Worm (Caenorhabditis elegans): ENCODE results near the gene K10F12.7.
A peak's percentile ranks its signal among the peaks of the same experiment; 100 is the strongest.

K10F12.7 gene

DNA sequence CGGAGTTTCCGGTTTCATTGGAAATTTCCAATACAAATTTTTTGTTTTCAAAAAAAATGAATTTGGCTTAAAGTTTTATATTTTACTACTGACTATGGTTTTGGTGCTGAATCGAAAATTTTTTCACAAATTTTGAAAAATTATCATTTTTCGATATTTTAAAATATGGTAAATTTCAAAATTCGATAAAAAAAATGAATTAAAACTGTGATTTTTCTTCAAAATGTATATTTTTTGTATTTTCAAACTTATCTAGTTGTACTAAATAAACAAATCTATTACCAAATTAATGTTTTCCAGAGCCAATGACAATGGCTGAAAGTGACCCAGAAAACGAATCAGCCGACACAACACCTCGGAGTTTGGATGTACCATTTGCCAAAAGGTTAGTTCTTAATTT, 16.7 kb downstream of the K10F12.7 start, which contains the start of gene pll-1:
Gene pll-1, plus strand, starts transcription at position 301 of the 400 bp plus-strand sequence.
- no peak for TF ChIP-seq ref-1 (GFP tag; conservative IDR thresholded peaks at IDR 0.05)
- TF ChIP-seq flt-1 (GFP tag; IDR thresholded peaks at IDR 0.05) = no peak
- no peak for TF ChIP-seq klf-2 (GFP tag; conservative IDR thresholded peaks at IDR 0.05)
- TF ChIP-seq cog-1 (tag; optimal IDR thresholded peaks at IDR 0.05) = no peak
- TF ChIP-seq tab-1 (GFP tag; IDR thresholded peaks at IDR 0.05) = no peak
- TF ChIP-seq ztf-29 (GFP tag; IDR thresholded peaks at IDR 0.05) = no peak
- TF ChIP-seq ztf-23 (GFP tag; IDR thresholded peaks at IDR 0.05) = no peak
- no peak for TF ChIP-seq T22C8.4 (GFP tag; IDR thresholded peaks at IDR 0.05)
- no peak for TF ChIP-seq med-1 (GFP tag; optimal IDR thresholded peaks at IDR 0.05; ENCODE audit: insufficient read depth)

DNA sequence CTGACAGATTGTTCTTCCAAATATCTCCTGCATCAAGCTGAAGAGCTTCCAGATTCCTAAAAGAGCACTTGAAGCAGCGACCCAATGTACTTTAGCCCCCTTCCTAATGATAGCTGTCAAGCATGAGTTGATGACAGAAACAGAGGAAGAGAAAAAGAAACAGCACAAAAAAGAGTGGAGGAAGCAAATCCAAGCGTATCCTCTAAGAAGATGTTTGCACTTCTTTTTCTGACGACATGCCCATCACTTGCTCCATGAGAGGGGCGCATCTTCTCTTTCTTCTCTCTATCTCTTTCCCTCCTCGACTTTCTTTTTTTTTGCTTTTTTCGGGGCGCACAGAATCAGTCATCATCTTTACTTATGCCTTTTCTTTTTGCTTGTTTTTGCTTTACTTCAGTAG, 22.1 kb downstream of the K10F12.7 start:
- TF ChIP-seq flt-1 (GFP tag; IDR thresholded peaks at IDR 0.05) = no peak
- TF ChIP-seq med-1 (GFP tag; optimal IDR thresholded peaks at IDR 0.05; ENCODE audit: insufficient read depth) = no peak
- TF ChIP-seq ztf-29 (GFP tag; IDR thresholded peaks at IDR 0.05) = no peak
- TF ChIP-seq cog-1 (tag; optimal IDR thresholded peaks at IDR 0.05) = no peak
- TF ChIP-seq tab-1 (GFP tag; IDR thresholded peaks at IDR 0.05) = no peak
- no peak for TF ChIP-seq klf-2 (GFP tag; conservative IDR thresholded peaks at IDR 0.05)
- TF ChIP-seq ref-1 (GFP tag; conservative IDR thresholded peaks at IDR 0.05) = no peak
- no peak for TF ChIP-seq T22C8.4 (GFP tag; IDR thresholded peaks at IDR 0.05)

DNA sequence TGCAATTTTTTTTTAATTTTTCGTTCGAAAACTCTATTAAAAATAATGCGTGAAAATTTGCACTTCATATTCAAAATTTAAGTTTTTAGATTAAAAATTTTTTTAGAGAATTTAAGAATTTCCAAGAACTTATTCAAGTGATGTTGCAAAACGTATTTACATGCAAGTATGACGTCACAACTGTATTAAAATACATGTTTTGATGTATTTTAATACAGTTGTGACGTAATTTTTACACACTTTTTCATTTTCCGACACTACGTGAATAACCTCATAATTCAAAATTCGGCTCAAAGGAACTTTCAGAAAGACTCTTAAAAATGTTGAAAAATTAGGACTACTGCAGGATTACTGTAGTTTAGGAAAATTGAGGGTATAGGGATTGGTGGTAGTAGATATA, 24.3 kb downstream of the K10F12.7 start:
- no peak for TF ChIP-seq klf-2 (GFP tag; conservative IDR thresholded peaks at IDR 0.05)
- no peak for TF ChIP-seq med-1 (GFP tag; optimal IDR thresholded peaks at IDR 0.05; ENCODE audit: insufficient read depth)

DNA sequence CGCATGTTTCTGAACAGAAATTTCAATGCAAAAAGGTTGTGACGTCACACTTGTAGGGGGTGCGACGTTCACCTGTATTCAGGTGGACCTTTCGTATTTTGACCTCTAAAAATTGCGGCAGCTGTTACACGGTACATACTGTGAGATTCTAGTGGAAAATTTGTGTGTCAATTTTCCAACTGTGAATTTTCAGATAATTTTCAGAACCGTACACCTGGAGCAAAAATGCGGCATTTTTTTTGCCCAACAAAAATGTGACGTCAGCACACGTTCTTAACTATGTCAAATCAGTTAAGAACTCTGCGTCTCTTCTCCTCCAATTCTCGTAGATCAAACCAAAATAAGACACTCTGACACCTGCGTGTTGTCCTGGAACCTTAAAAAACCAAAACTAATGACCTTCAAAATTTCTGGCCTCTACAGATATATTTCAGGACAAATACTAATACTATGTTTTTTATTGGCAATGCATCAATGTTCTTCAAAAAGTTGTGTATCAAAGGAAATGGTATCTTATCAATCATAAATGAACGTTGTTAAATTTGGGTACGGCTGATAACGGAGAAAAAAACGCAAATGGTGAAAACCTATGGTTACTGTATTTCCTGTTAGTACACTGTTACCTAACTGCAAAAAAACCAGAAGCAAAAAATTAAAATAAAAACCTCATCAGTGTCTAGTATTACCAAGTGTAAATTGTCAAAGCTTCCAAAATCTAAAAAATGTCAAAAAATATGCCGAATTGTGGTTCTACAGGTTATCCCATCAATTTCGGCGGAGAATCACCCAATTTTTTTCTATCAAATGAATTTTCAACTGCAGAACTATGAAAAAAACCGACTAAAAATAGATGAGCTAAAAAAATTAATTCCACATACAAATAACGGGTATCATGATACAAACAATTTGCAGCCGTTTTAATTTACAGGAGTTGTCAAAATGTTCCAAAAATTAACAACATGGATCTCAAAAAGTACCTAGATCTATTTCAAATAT, 25.2 kb downstream of the K10F12.7 start:
- TF ChIP-seq med-1 (GFP tag; optimal IDR thresholded peaks at IDR 0.05; ENCODE audit: insufficient read depth) (no peak), T22C8.4 (GFP tag; IDR thresholded peaks at IDR 0.05) (no peak), ref-1 (GFP tag; conservative IDR thresholded peaks at IDR 0.05) (no peak), tab-1 (GFP tag; IDR thresholded peaks at IDR 0.05) (no peak), ztf-29 (GFP tag; IDR thresholded peaks at IDR 0.05) (no peak), klf-2 (GFP tag; conservative IDR thresholded peaks at IDR 0.05) (no peak)

DNA sequence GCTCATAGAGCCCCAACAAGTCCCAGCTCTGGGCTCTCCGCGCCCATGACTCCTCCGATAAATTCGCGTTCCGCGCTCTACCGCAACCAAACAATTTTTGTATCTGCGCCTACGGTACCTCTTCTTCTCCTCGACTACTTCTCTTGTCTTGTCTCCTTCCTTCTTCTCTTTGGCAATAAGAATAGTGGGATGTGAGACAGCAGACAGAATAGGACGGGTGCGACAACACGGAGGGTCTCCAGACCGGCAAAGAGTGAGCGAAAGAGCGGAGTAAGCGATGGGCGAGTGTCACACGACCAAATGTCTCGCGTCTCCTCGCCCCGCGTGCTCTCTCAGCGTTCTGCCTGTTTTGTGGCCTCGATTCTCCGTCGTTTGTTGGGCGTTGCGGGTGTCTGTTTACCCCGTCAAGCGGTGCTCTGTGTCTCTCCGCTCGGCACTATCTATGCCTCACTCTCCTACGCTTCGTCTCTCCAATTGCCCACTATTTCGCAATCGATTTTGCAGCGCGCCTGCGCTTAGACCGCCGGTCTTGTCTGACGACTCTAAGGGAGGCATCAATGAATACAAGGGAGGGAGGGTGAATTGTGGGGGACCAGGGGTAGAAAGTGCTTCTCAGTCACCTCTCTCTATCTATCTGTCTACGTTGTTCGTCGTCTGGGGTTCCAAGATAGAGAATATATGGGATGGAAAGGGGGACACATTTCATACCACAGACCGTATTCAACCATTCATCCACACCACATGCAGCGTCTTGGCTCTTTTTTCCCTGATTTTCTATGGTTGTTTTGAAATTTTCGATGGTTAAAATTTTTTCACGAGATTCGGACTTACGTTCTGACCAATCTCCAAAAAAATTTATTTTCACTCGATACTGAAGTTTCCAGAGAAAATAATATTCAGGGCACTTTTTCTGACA, 27.6 kb downstream of the K10F12.7 start, which contains the start of gene gei-4:
Gene gei-4, minus strand, starts transcription at position 256 of the 916 bp plus-strand sequence.
- TF ChIP-seq flt-1 (GFP tag; IDR thresholded peaks at IDR 0.05) (no peak), ztf-23 (GFP tag; IDR thresholded peaks at IDR 0.05) (peak; percentile 56; the same call in 1 of the 2 replicates), ref-1 (GFP tag; conservative IDR thresholded peaks at IDR 0.05) (no peak), cog-1 (tag; optimal IDR thresholded peaks at IDR 0.05) (peak; percentile 61), klf-2 (GFP tag; conservative IDR thresholded peaks at IDR 0.05) (no peak), ztf-29 (GFP tag; IDR thresholded peaks at IDR 0.05) (no peak), tab-1 (GFP tag; IDR thresholded peaks at IDR 0.05) (no peak), T22C8.4 (GFP tag; IDR thresholded peaks at IDR 0.05) (peak; percentile 92), med-1 (GFP tag; optimal IDR thresholded peaks at IDR 0.05; ENCODE audit: insufficient read depth) (no peak)

DNA sequence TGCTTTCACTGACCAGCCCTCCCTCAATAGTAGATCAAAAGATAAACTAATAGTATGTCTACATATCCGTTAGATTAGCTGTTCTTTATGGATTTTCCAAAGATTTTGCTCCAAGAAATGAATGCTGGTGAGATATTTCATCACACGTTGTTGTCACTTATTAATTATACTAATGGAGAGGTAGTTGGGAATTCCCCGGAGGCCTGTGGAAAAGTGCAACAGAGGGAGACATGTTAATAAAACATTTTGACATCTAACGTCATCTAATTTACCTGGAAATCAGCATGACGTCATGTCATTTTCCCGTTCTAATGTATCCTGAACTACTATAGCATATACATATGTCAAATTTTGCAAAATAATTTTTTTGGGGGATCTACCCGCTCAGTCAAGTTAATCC, 29.4 kb downstream of the K10F12.7 start:
- TF ChIP-seq cog-1 (tag; optimal IDR thresholded peaks at IDR 0.05) (no peak), tab-1 (GFP tag; IDR thresholded peaks at IDR 0.05) (no peak), T22C8.4 (GFP tag; IDR thresholded peaks at IDR 0.05) (no peak), ztf-29 (GFP tag; IDR thresholded peaks at IDR 0.05) (no peak), med-1 (GFP tag; optimal IDR thresholded peaks at IDR 0.05; ENCODE audit: insufficient read depth) (no peak), klf-2 (GFP tag; conservative IDR thresholded peaks at IDR 0.05) (no peak), ztf-23 (GFP tag; IDR thresholded peaks at IDR 0.05) (no peak)

DNA sequence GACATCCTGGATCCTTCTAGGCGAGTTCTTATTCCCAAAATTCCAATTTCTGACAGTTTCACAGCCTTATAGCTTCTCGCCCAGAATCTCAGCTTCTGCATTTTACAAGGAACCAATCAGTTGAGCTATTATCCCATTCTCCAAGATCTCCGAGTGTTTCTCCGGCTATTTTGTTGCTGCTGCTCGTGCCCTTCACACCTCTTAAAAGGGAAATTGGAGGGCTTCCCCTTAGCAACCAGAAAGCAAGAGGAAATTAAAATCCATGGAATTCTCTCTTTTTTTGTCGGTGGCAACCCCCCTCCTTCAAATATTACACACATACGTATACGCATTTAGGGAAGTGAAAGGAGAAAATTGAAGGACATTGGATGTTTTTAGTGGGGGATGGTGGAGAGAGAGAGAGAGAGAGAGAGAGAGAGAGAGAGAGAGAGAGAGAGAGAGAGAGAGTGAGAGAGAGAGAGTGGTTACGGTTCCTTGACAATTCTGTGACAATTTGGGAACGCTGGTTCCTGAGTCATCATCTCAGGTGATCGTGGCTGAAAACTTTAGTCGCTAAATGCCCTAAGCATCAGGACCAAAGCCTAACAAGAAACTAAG, 30.4 kb downstream of the K10F12.7 start:
- TF ChIP-seq med-1 (GFP tag; optimal IDR thresholded peaks at IDR 0.05; ENCODE audit: insufficient read depth) (no peak), ztf-23 (GFP tag; IDR thresholded peaks at IDR 0.05) (0 out of 2 replicates have a peak, but pooled peaks have one; percentile 32), cog-1 (tag; optimal IDR thresholded peaks at IDR 0.05) (no peak), flt-1 (GFP tag; IDR thresholded peaks at IDR 0.05) (0 out of 2 replicates have a peak, but pooled peaks have one; percentile 52), klf-2 (GFP tag; conservative IDR thresholded peaks at IDR 0.05) (no peak)

DNA sequence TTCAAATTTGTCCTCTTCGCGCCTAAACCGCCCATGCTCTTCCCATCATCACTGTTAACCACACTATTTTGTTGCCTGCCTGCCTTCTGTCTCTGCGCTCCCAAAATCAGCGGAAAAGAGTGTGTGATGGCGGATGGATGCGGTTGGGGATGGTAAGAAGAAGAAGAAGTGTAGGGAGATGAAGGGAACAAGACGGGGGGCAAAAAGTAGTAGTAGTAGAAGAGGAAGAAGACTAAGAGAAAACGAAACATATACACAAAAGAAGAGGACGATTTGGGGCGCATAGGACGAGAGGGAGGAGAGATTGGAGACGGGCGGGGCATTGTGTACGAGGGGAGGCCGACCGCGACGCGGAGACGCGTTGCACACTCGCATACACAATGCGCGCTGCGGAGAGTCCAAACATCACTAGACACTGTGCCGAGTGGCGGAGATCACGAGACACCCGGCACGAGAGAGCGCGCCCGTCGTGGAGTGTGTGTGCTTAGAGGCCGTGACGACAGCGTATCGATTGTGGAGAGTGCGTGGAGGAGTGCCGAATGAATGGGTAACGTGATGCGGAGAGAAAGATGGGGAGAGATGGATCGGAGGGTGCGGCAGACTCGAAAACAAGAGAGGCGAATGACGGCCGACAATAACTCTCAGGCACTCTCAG, 32.7 kb downstream of the K10F12.7 start:
- TF ChIP-seq tab-1 (GFP tag; IDR thresholded peaks at IDR 0.05) (no peak), T22C8.4 (GFP tag; IDR thresholded peaks at IDR 0.05) (peak; percentile 87), med-1 (GFP tag; optimal IDR thresholded peaks at IDR 0.05; ENCODE audit: insufficient read depth) (no peak), ref-1 (GFP tag; conservative IDR thresholded peaks at IDR 0.05) (no peak), cog-1 (tag; optimal IDR thresholded peaks at IDR 0.05) (peak; percentile 50), ztf-23 (GFP tag; IDR thresholded peaks at IDR 0.05) (0 out of 2 replicates have a peak, but pooled peaks have one; percentile 10), ztf-29 (GFP tag; IDR thresholded peaks at IDR 0.05) (no peak), flt-1 (GFP tag; IDR thresholded peaks at IDR 0.05) (no peak; the same call in 1 of the 2 replicates), klf-2 (GFP tag; conservative IDR thresholded peaks at IDR 0.05) (no peak)
